Worm (Caenorhabditis elegans): ENCODE measurements around the gene clec-28.

DNA sequence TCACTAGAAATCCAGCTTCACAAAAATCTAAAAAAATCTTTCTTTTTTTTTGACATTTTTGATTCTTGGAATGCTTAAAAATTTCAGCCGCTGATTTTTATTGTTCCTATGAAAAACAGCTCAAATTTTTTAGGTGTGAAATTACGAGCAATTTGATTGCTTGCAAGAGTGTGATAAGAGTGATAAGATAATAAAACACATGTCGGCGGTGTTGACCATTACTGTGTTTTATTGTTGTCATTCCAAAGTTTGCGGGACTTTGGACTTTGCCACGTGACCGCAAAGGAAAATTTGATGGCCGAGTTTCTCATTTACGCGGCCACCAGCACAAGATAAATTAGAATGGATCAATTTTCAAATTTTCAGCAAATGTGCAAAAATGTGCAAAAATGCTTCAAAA is 48.8 kb upstream of the clec-28 start:
- no peak for TF ChIP-seq him-1 (tag; optimal IDR thresholded peaks at IDR 0.05)
- TF ChIP-seq dao-5 (tag; optimal IDR thresholded peaks at IDR 0.05): no peak

Data from whole organism, L4/young adult.